Fruit fly (Drosophila melanogaster) whole organism, embryonic: ENCODE measurements around the gene Lsd-1.

Experiments used
- Bdp1 ChIP-seq: fragments of 200-800 bp; sonication (Bioruptor generic); optimal IDR thresholded peaks from 3 replicates; lab custom pipeline; 2016; ENCODE audit warnings: missing biosample characterization, missing genetic modification characterization
- BtbVII ChIP-seq: fragments of 200-800 bp; sonication (Bioruptor generic); optimal IDR thresholded peaks from 3 replicates; lab custom pipeline; 2017; ENCODE audit warnings: missing biosample characterization, mild to moderate bottlenecking, missing genetic modification characterization
- CG10147 ChIP-seq: fragments of 200-800 bp; sonication (Bioruptor generic); optimal IDR thresholded peaks from 2 replicates; lab custom pipeline; 2019; ENCODE audit warnings: missing biosample characterization, mild to moderate bottlenecking, missing genetic modification characterization, moderate library complexity
- CG10209 ChIP-seq: fragments of 200-800 bp; sonication (Bioruptor generic); optimal IDR thresholded peaks from 3 replicates; lab custom pipeline; 2017; ENCODE audit warnings: missing biosample characterization, mild to moderate bottlenecking, missing genetic modification characterization, missing genetic modification reagents
- CG1233 ChIP-seq: fragments of 200-800 bp; sonication (Bioruptor generic); optimal IDR thresholded peaks from 4 replicates; lab custom pipeline; 2018; ENCODE audit warnings: missing biosample characterization, mild to moderate bottlenecking, missing genetic modification characterization
- CG12659 ChIP-seq: fragments of 200-800 bp; sonication (Bioruptor generic); optimal IDR thresholded peaks from 3 replicates; lab custom pipeline; 2017; ENCODE audit warnings: mild to moderate bottlenecking, missing biosample characterization, missing genetic modification reagents, missing genetic modification characterization
- CG13894 ChIP-seq: fragments of 200-800 bp; sonication (Bioruptor generic); optimal IDR thresholded peaks from 3 replicates; lab custom pipeline; 2018; ENCODE audit warnings: missing biosample characterization, mild to moderate bottlenecking, missing genetic modification characterization, moderate library complexity
- CG14860 ChIP-seq: fragments of 200-800 bp; sonication (Bioruptor generic); IDR thresholded peaks from 3 replicates; pipeline ENCODE4 v1.3.6; 2022; ENCODE audit warnings: missing biosample characterization, missing genetic modification characterization; ENCODE audit not compliant: partially characterized antibody
- CG15073 ChIP-seq: fragments of 200-800 bp; sonication (Bioruptor generic); optimal IDR thresholded peaks from 2 replicates; lab custom pipeline; 2016; ENCODE audit warnings: missing biosample characterization, missing genetic modification characterization
- CG1603 ChIP-seq: fragments of 200-800 bp; sonication (Bioruptor generic); optimal IDR thresholded peaks from 2 replicates; lab custom pipeline; 2019; ENCODE audit warnings: missing biosample characterization, mild to moderate bottlenecking, missing genetic modification characterization, moderate library complexity
- CG16815 ChIP-seq: fragments of 200-800 bp; sonication (Bioruptor generic); optimal IDR thresholded peaks from 3 replicates; lab custom pipeline; 2017; ENCODE audit warnings: missing biosample characterization, mild to moderate bottlenecking, missing genetic modification characterization
- CG17186 ChIP-seq: fragments of 200-800 bp; sonication (Bioruptor generic); optimal IDR thresholded peaks from 3 replicates; lab custom pipeline; 2017; ENCODE audit warnings: missing biosample characterization, missing genetic modification reagents, missing genetic modification characterization
- CG31365 ChIP-seq: fragments of 200-800 bp; sonication (Bioruptor generic); optimal IDR thresholded peaks from 2 replicates; lab custom pipeline; 2018; ENCODE audit warnings: missing biosample characterization, mild to moderate bottlenecking, missing genetic modification characterization
- CG31441 ChIP-seq: fragments of 200-800 bp; sonication (Bioruptor generic); IDR thresholded peaks from 2 replicates; pipeline ENCODE4 v1.3.6; 2022; ENCODE audit warnings: missing biosample characterization, missing genetic modification characterization
- CG34422 ChIP-seq: fragments of 200-800 bp; sonication (Bioruptor generic); IDR thresholded peaks from 3 replicates; pipeline ENCODE4 v1.3.6; 2022; ENCODE audit warnings: missing biosample characterization, missing genetic modification characterization
- CG3838 ChIP-seq: fragments of 200-800 bp; sonication (Bioruptor generic); optimal IDR thresholded peaks from 3 replicates; lab custom pipeline; 2016; ENCODE audit warnings: missing biosample characterization, missing genetic modification characterization
- CG4360 ChIP-seq: fragments of 200-800 bp; sonication (Bioruptor generic); IDR thresholded peaks from 2 replicates; pipeline ENCODE4 v1.3.6; 2022; ENCODE audit warnings: missing biosample characterization, missing genetic modification characterization
- CG43689 ChIP-seq: fragments of 200-800 bp; sonication (Bioruptor generic); IDR thresholded peaks from 2 replicates; pipeline ENCODE4 v1.3.6; 2022; ENCODE audit warnings: missing biosample characterization, missing genetic modification characterization
- CG7928 ChIP-seq: fragments of 200-800 bp; sonication (Bioruptor generic); optimal IDR thresholded peaks from 2 replicates; lab custom pipeline; 2017; ENCODE audit warnings: missing biosample characterization, mild to moderate bottlenecking, missing genetic modification characterization
- CG7987 ChIP-seq: fragments of 200-800 bp; sonication (Bioruptor generic); optimal IDR thresholded peaks from 2 replicates; lab custom pipeline; 2018; ENCODE audit warnings: missing biosample characterization, mild to moderate bottlenecking, missing genetic modification characterization, moderate library complexity
- CTCF ChIP-seq: fragments of 200-800 bp; sonication (Bioruptor generic); optimal IDR thresholded peaks from 2 replicates; lab custom pipeline; 2017; ENCODE audit warnings: missing biosample characterization, mild to moderate bottlenecking, missing genetic modification characterization, moderate library complexity
- D19A ChIP-seq: fragments of 200-800 bp; optimal IDR thresholded peaks from 3 replicates; lab custom pipeline; 2019; ENCODE audit warnings: missing biosample characterization, mild to moderate bottlenecking, missing genetic modification characterization, moderate library complexity
- Dad ChIP-seq: fragments of 200-800 bp; sonication (Bioruptor generic); optimal IDR thresholded peaks from 3 replicates; lab custom pipeline; 2016; ENCODE audit warnings: missing biosample characterization, missing genetic modification characterization
- E2f2 ChIP-seq: fragments of 200-800 bp; sonication (Bioruptor generic); IDR thresholded peaks from 2 replicates; pipeline ENCODE4 v1.3.6; 2022; ENCODE audit warnings: missing biosample characterization, missing genetic modification characterization
- Elba2 ChIP-seq: fragments of 200-800 bp; sonication (Bioruptor generic); optimal IDR thresholded peaks from 3 replicates; lab custom pipeline; 2016; ENCODE audit warnings: missing biosample characterization, missing genetic modification characterization
- Ets65A ChIP-seq: fragments of 200-800 bp; sonication (Bioruptor generic); peaks from one replicate; lab custom pipeline; 2016; ENCODE audit warnings: missing biosample characterization, missing genetic modification characterization
- Hr78 ChIP-seq, 2 experiments: fragments of 200-800 bp in 1 of 2; fragments of >200 bp in 1 of 2; sonication (Bioruptor generic) in 1 of 2; optimal IDR thresholded peaks; 2 replicates each; lab custom pipeline; 2017 to 2019; ENCODE audit warnings: missing biosample characterization in 2 of 2, missing genetic modification characterization in 2 of 2, mild to moderate bottlenecking in 1 of 2, moderate library complexity in 1 of 2
- Lhr ChIP-seq: fragments of 200-800 bp; sonication (Bioruptor generic); optimal IDR thresholded peaks from 3 replicates; lab custom pipeline; 2017; ENCODE audit warnings: mild to moderate bottlenecking, missing biosample characterization, missing genetic modification reagents, missing genetic modification characterization
- NK7.1 ChIP-seq: fragments of 200-800 bp; sonication (Bioruptor generic); optimal IDR thresholded peaks from 3 replicates; lab custom pipeline; 2016; ENCODE audit warnings: missing biosample characterization, missing genetic modification characterization
- Ravus ChIP-seq: fragments of 200-800 bp; sonication (Bioruptor generic); IDR thresholded peaks from 2 replicates; pipeline ENCODE4 v1.3.6; 2022; ENCODE audit warnings: missing biosample characterization, missing genetic modification characterization
- al ChIP-seq: fragments of 200-800 bp; sonication (Bioruptor generic); IDR thresholded peaks from 2 replicates; pipeline ENCODE4 v1.3.6; 2022; ENCODE audit warnings: missing biosample characterization, missing genetic modification characterization
- aop ChIP-seq: fragments of 200-800 bp; sonication (Bioruptor generic); IDR thresholded peaks from 2 replicates; pipeline ENCODE4 v1.3.6; 2022; ENCODE audit warnings: missing biosample characterization, missing genetic modification characterization
- ash1 ChIP-seq: fragments of 200-800 bp; sonication (Bioruptor generic); optimal IDR thresholded peaks from 2 replicates; lab custom pipeline; 2018; ENCODE audit warnings: missing biosample characterization, mild to moderate bottlenecking, missing genetic modification characterization
- az2 ChIP-seq: fragments of 200-800 bp; sonication (Bioruptor generic); optimal IDR thresholded peaks from 3 replicates; lab custom pipeline; 2016; ENCODE audit warnings: missing biosample characterization, missing genetic modification characterization
- cwo ChIP-seq: fragments of 200-800 bp; sonication (Bioruptor generic); optimal IDR thresholded peaks from 3 replicates; lab custom pipeline; 2017; ENCODE audit warnings: missing biosample characterization, missing genetic modification characterization, mild to moderate bottlenecking, moderate library complexity, missing genetic modification reagents
- dmrt11E ChIP-seq: fragments of 200-800 bp; sonication (Bioruptor generic); optimal IDR thresholded peaks from 3 replicates; lab custom pipeline; 2018; ENCODE audit warnings: missing biosample characterization, mild to moderate bottlenecking, missing genetic modification characterization, moderate library complexity
- ems ChIP-seq: fragments of 200-800 bp; sonication (Bioruptor generic); optimal IDR thresholded peaks from 3 replicates; lab custom pipeline; 2016; ENCODE audit warnings: missing biosample characterization, missing genetic modification characterization
- hkb ChIP-seq, 2 experiments: fragments of 200-800 bp in 1 of 2; fragments of >200 bp in 1 of 2; sonication (Bioruptor generic) in 1 of 2; IDR thresholded peaks in 1 of 2; optimal IDR thresholded peaks in 1 of 2; 2 replicates each; pipeline versions ENCODE4 v1.3.6 to Lab custom; 2017 to 2022; ENCODE audit warnings: missing biosample characterization in 1 of 2, missing genetic modification characterization in 1 of 2
- lola ChIP-seq, 3 experiments: fragments of >200 bp in 2 of 3; fragments of 200-800 bp in 1 of 3; sonication (Bioruptor generic) in 1 of 3; optimal IDR thresholded peaks; 2 replicates each; lab custom pipeline; 2017 to 2019; ENCODE audit warnings: missing biosample characterization in 3 of 3, missing genetic modification characterization in 3 of 3, mild to moderate bottlenecking in 1 of 3, moderate library complexity in 1 of 3
- mam ChIP-seq: fragments of 200-800 bp; sonication (Bioruptor generic); optimal IDR thresholded peaks from 3 replicates; lab custom pipeline; 2016; ENCODE audit warnings: missing biosample characterization, missing genetic modification characterization
- nerfin-1 ChIP-seq: fragments of 200-800 bp; sonication (Bioruptor generic); optimal IDR thresholded peaks from 3 replicates; lab custom pipeline; 2019; ENCODE audit warnings: missing biosample characterization, mild to moderate bottlenecking, missing genetic modification characterization, moderate library complexity
- oc ChIP-seq: fragments of 200-800 bp; sonication (Bioruptor generic); optimal IDR thresholded peaks from 2 replicates; lab custom pipeline; 2018; ENCODE audit warnings: missing biosample characterization, mild to moderate bottlenecking, missing genetic modification characterization, moderate library complexity
- onecut ChIP-seq: fragments of 200-800 bp; sonication (Bioruptor generic); IDR thresholded peaks from 2 replicates; pipeline ENCODE4 v1.3.6; 2022; ENCODE audit warnings: missing biosample characterization, missing genetic modification characterization
- ro ChIP-seq: fragments of 200-800 bp; sonication (Bioruptor generic); IDR thresholded peaks from 2 replicates; pipeline ENCODE4 v1.3.6; 2022; ENCODE audit warnings: missing biosample characterization, missing genetic modification characterization
- run ChIP-seq: fragments of 200-800 bp; sonication (Bioruptor generic); optimal IDR thresholded peaks from 3 replicates; lab custom pipeline; 2018; ENCODE audit warnings: missing biosample characterization, mild to moderate bottlenecking, missing genetic modification characterization
- schlank ChIP-seq: fragments of 200-800 bp; sonication (Bioruptor generic); optimal IDR thresholded peaks from 2 replicates; lab custom pipeline; 2018; ENCODE audit warnings: missing biosample characterization, mild to moderate bottlenecking, missing genetic modification characterization
- sd ChIP-seq: fragments of 200-800 bp; sonication (Bioruptor generic); optimal IDR thresholded peaks from 3 replicates; lab custom pipeline; 2018; ENCODE audit warnings: missing biosample characterization, mild to moderate bottlenecking, missing genetic modification characterization, moderate library complexity
- sisA ChIP-seq: fragments of 200-800 bp; sonication (Bioruptor generic); IDR thresholded peaks from 2 replicates; pipeline ENCODE4 v1.3.6; 2022; ENCODE audit warnings: missing biosample characterization, missing genetic modification characterization
- tx ChIP-seq: fragments of 200-800 bp; sonication (Bioruptor generic); optimal IDR thresholded peaks from 2 replicates; lab custom pipeline; 2016; ENCODE audit warnings: missing biosample characterization, missing genetic modification characterization
- wek ChIP-seq: fragments of 200-800 bp; sonication (Bioruptor generic); optimal IDR thresholded peaks from 3 replicates; lab custom pipeline; 2018; ENCODE audit warnings: missing biosample characterization, mild to moderate bottlenecking, missing genetic modification characterization, moderate library complexity

Lsd-1 gene

DNA sequence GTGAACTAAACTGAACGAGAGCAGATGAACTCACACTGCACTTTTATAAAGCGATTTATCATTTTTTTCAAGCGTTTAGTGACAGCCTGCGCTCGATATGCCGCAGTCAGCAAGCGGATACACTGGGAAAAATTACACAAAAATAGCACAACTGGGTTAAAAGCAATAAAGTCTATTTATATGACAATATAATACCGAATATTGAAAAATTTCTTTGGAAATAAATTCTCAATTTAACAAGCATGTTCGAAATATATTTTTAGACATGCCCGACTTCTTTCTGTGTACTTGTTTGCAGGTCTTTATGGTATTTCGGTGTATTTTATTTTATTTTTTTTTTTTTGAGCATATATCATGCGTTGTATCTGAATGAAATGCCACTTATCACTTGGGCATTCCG, 49.8 kb upstream of the Lsd-1 start (continued):
- TF ChIP-seq CG4360 (GFP tag; lab: Robert Waterston, UW) (peak; percentile 28; the same call in 1 of the 2 replicates), sd (tag; lab: Kevin White, UChicago) (peak; percentile 14), lola (GFP tag; optimal IDR thresholded peaks at IDR 0.05; lab: Kevin White, UChicago) (peak in 1 of 3 experiments; percentile 66), ro (GFP tag; lab: Robert Waterston, UW) (0 out of 2 replicates have a peak, but pooled peaks have one; percentile 9), CG10209 (GFP tag; lab: Kevin White, UChicago) (peak; percentile 57), CG15073 (GFP tag; lab: Kevin White, UChicago) (no peak), run (tag; lab: Kevin White, UChicago) (peak; percentile 1), oc (peak; percentile 65), Elba2 (GFP tag; lab: Kevin White, UChicago) (no peak), CG31441 (GFP tag; lab: Robert Waterston, UW) (peak; percentile 74), E2f2 (GFP tag; lab: Robert Waterston, UW) (peak; percentile 39; the same call in 1 of the 2 replicates), hkb (optimal IDR thresholded peaks at IDR 0.05; lab: Kevin White, UChicago) (no peak), hkb (GFP tag; IDR thresholded peaks at IDR 0.05; lab: Robert Waterston, UW) (peak; percentile 63), Ets65A (peak; percentile 94), nerfin-1 (peak; percentile 47), Ravus (no peak), CG3838 (peak; percentile 26), Lhr (GFP tag; lab: Kevin White, UChicago) (peak; percentile 5), cwo (GFP tag; lab: Kevin White, UChicago) (no peak), NK7.1 (GFP tag; lab: Kevin White, UChicago) (no peak), az2 (GFP tag; lab: Kevin White, UChicago) (peak; percentile 78), CG1233 (peak; percentile 56), Hr78 (GFP tag; optimal IDR thresholded peaks at IDR 0.05; lab: Kevin White, UChicago) (no peak), CG14860 (no peak), al (GFP tag; lab: Robert Waterston, UW) (no peak), CG12659 (GFP tag; lab: Kevin White, UChicago) (peak; percentile 38), aop (GFP tag; lab: Robert Waterston, UW) (0 out of 2 replicates have a peak, but pooled peaks have one; percentile 13), CTCF (GFP tag; lab: Kevin White, UChicago) (peak; percentile 9), CG1603 (peak; percentile 82), Bdp1 (peak; percentile 41), CG17186 (no peak), dmrt11E (tag; lab: Kevin White, UChicago) (peak; percentile 80), CG16815 (GFP tag; lab: Kevin White, UChicago) (peak; percentile 47), Dad (GFP tag; lab: Kevin White, UChicago) (peak; percentile 51), CG10147 (no peak), ems (no peak), CG34422 (peak; percentile 60), CG7987 (GFP tag; lab: Kevin White, UChicago) (no peak), D19A (tag; lab: Kevin White, UChicago) (peak; percentile 59), sisA (GFP tag; lab: Robert Waterston, UW) (peak; percentile 62), schlank (tag; lab: Kevin White, UChicago) (no peak), wek (GFP tag; lab: Kevin White, UChicago) (no peak), CG43689 (GFP tag; lab: Robert Waterston, UW) (peak; percentile 27; the same call in 1 of the 2 replicates), CG13894 (no peak), ash1 (GFP tag; lab: Kevin White, UChicago) (no peak), onecut (0 out of 2 replicates have a peak, but pooled peaks have one; percentile 38), BtbVII (GFP tag; lab: Kevin White, UChicago) (no peak), CG31365 (tag; lab: Kevin White, UChicago) (no peak), mam (peak; percentile 20), CG7928 (no peak), tx (GFP tag; lab: Kevin White, UChicago) (no peak)
